Fruit fly (Drosophila melanogaster) whole organism, embryonic: Measurements from ENCODE around the gene sv.

Experiments
- Ada2b ChIP-seq: fragments of 200-800 bp; sonication (Bioruptor generic); IDR thresholded peaks from 2 replicates; pipeline ENCODE4 v1.3.6; 2022; ENCODE audit warnings: missing biosample characterization, missing genetic modification characterization
- Antp ChIP-seq: fragments of 200-800 bp; sonication (Bioruptor generic); optimal IDR thresholded peaks from 3 replicates; lab custom pipeline; 2016; ENCODE audit warnings: missing biosample characterization, missing genetic modification characterization
- CG11398 ChIP-seq: fragments of 200-800 bp; sonication (Bioruptor generic); optimal IDR thresholded peaks from 2 replicates; lab custom pipeline; 2016; ENCODE audit warnings: missing biosample characterization, missing genetic modification characterization
- CG11696 ChIP-seq: fragments of 200-800 bp; sonication (Bioruptor generic); IDR thresholded peaks from 2 replicates; pipeline ENCODE4 v1.3.6; 2022; ENCODE audit warnings: missing biosample characterization, missing genetic modification characterization
- CG12104 ChIP-seq: fragments of 200-800 bp; sonication (Bioruptor generic); optimal IDR thresholded peaks from 3 replicates; lab custom pipeline; 2016; ENCODE audit warnings: missing biosample characterization, missing genetic modification characterization
- CG12219 ChIP-seq: fragments of 200-800 bp; sonication (Bioruptor generic); optimal IDR thresholded peaks from 3 replicates; lab custom pipeline; 2018; ENCODE audit warnings: missing biosample characterization, mild to moderate bottlenecking, missing genetic modification characterization
- CG13296 ChIP-seq: fragments of 200-800 bp; sonication (Bioruptor generic); optimal IDR thresholded peaks from 3 replicates; lab custom pipeline; 2018; ENCODE audit warnings: missing biosample characterization, mild to moderate bottlenecking, missing genetic modification characterization
- CG13624 ChIP-seq: fragments of 200-800 bp; sonication (Bioruptor generic); optimal IDR thresholded peaks from 2 replicates; lab custom pipeline; 2016; ENCODE audit warnings: missing biosample characterization, missing genetic modification characterization
- CG13775 ChIP-seq: fragments of 200-800 bp; sonication (Bioruptor generic); optimal IDR thresholded peaks from 3 replicates; lab custom pipeline; 2017; ENCODE audit warnings: missing biosample characterization, mild to moderate bottlenecking, missing genetic modification characterization
- CG14050 ChIP-seq: fragments of 200-800 bp; sonication (Bioruptor generic); IDR thresholded peaks from 3 replicates; pipeline ENCODE4 v1.3.6; 2022; ENCODE audit warnings: missing biosample characterization, missing genetic modification characterization
- CG18476 ChIP-seq: fragments of 200-800 bp; sonication (Bioruptor generic); optimal IDR thresholded peaks from 2 replicates; lab custom pipeline; 2016; ENCODE audit warnings: missing biosample characterization, mild to moderate bottlenecking, missing genetic modification characterization
- CG18619 ChIP-seq: fragments of 200-800 bp; sonication (Bioruptor generic); optimal IDR thresholded peaks from 3 replicates; lab custom pipeline; 2017; ENCODE audit warnings: missing biosample characterization, mild to moderate bottlenecking, missing genetic modification characterization
- CG2129 ChIP-seq: fragments of 200-800 bp; sonication (Bioruptor generic); IDR thresholded peaks from 2 replicates; pipeline ENCODE4 v1.3.6; 2022; ENCODE audit warnings: missing biosample characterization, missing genetic modification characterization; ENCODE audit not compliant: partially characterized antibody
- CG30020 ChIP-seq: fragments of 200-800 bp; optimal IDR thresholded peaks from 2 replicates; lab custom pipeline; 2019; ENCODE audit warnings: missing biosample characterization, mild to moderate bottlenecking, missing genetic modification characterization, moderate library complexity
- CG31388 ChIP-seq: fragments of 200-800 bp; sonication (Bioruptor generic); optimal IDR thresholded peaks from 2 replicates; lab custom pipeline; 2016; ENCODE audit warnings: missing biosample characterization, missing genetic modification characterization
- CG32772 ChIP-seq: fragments of 200-800 bp; sonication (Bioruptor generic); IDR thresholded peaks from 2 replicates; pipeline ENCODE4 v1.3.6; 2022; ENCODE audit warnings: missing biosample characterization, missing genetic modification characterization
- CG43689 ChIP-seq: fragments of 200-800 bp; sonication (Bioruptor generic); IDR thresholded peaks from 2 replicates; pipeline ENCODE4 v1.3.6; 2022; ENCODE audit warnings: missing biosample characterization, missing genetic modification characterization
- CG6683 ChIP-seq: fragments of 200-800 bp; sonication (Bioruptor generic); optimal IDR thresholded peaks from 2 replicates; lab custom pipeline; 2017; ENCODE audit warnings: missing biosample characterization, mild to moderate bottlenecking, missing genetic modification characterization, missing genetic modification reagents
- CG6689 ChIP-seq: fragments of 200-800 bp; sonication (Bioruptor generic); IDR thresholded peaks from 2 replicates; pipeline ENCODE4 v1.3.6; 2022; ENCODE audit warnings: missing biosample characterization, missing genetic modification characterization
- CG7786 ChIP-seq: fragments of 200-800 bp; sonication (Bioruptor generic); optimal IDR thresholded peaks from 2 replicates; lab custom pipeline; 2016; ENCODE audit warnings: missing biosample characterization, missing genetic modification characterization
- CG8478 ChIP-seq: fragments of >200 bp; optimal IDR thresholded peaks from 2 replicates; lab custom pipeline; 2018
- CG9876 ChIP-seq: fragments of 200-800 bp; sonication (Bioruptor generic); optimal IDR thresholded peaks from 2 replicates; lab custom pipeline; 2016; ENCODE audit warnings: missing biosample characterization, missing genetic modification characterization
- CG9932 ChIP-seq: fragments of 200-800 bp; sonication (Bioruptor generic); IDR thresholded peaks from 2 replicates; pipeline ENCODE4 v1.3.6; 2022; ENCODE audit warnings: missing biosample characterization, missing genetic modification characterization
- E2f2 ChIP-seq: fragments of 200-800 bp; sonication (Bioruptor generic); IDR thresholded peaks from 2 replicates; pipeline ENCODE4 v1.3.6; 2022; ENCODE audit warnings: missing biosample characterization, missing genetic modification characterization
- Elba2 ChIP-seq: fragments of 200-800 bp; sonication (Bioruptor generic); optimal IDR thresholded peaks from 3 replicates; lab custom pipeline; 2016; ENCODE audit warnings: missing biosample characterization, missing genetic modification characterization
- GATAe ChIP-seq: fragments of 200-800 bp; sonication (Bioruptor generic); conservative IDR thresholded peaks from 2 replicates; pipeline ENCODE4 v1.3.6; 2022; ENCODE audit warnings: missing biosample characterization, missing genetic modification characterization
- HLH3B ChIP-seq: fragments of 200-800 bp; sonication (Bioruptor generic); IDR thresholded peaks from 2 replicates; pipeline ENCODE4 v1.3.6; 2022; ENCODE audit warnings: missing biosample characterization, missing genetic modification characterization
- Hmx ChIP-seq: fragments of 200-800 bp; sonication (Bioruptor generic); optimal IDR thresholded peaks from 2 replicates; lab custom pipeline; 2016; ENCODE audit warnings: missing biosample characterization, missing genetic modification characterization
- Hr51 ChIP-seq, 2 experiments: fragments of 200-800 bp; sonication (Bioruptor generic); optimal IDR thresholded peaks; 2 replicates in 1 of 2; 3 replicates in 1 of 2; lab custom pipeline; 2016 to 2018; ENCODE audit warnings: missing biosample characterization in 2 of 2, missing genetic modification characterization in 2 of 2, mild to moderate bottlenecking in 1 of 2, moderate library complexity in 1 of 2
- Pdp1 ChIP-seq, 2 experiments: fragments of 200-800 bp; sonication (Bioruptor generic); optimal IDR thresholded peaks; 3 replicates each; lab custom pipeline; 2016; ENCODE audit warnings: missing biosample characterization in 2 of 2, missing genetic modification characterization in 2 of 2, mild to moderate bottlenecking in 1 of 2, moderate library complexity in 1 of 2
- Scr ChIP-seq: fragments of 200-800 bp; sonication (Bioruptor generic); IDR thresholded peaks from 2 replicates; pipeline ENCODE4 v1.3.6; 2022; ENCODE audit warnings: missing biosample characterization, missing genetic modification characterization; ENCODE audit not compliant: partially characterized antibody
- ab ChIP-seq: fragments of 200-800 bp; sonication (Bioruptor generic); optimal IDR thresholded peaks from 2 replicates; lab custom pipeline; 2016; ENCODE audit warnings: missing biosample characterization, missing genetic modification characterization
- ap ChIP-seq: fragments of 200-800 bp; sonication (Bioruptor generic); IDR thresholded peaks from 2 replicates; pipeline ENCODE4 v1.3.6; 2022; ENCODE audit warnings: missing biosample characterization, missing genetic modification characterization
- crp ChIP-seq, 2 experiments: fragments of 200-800 bp; sonication (Bioruptor generic); optimal IDR thresholded peaks; 2 replicates in 1 of 2; 3 replicates in 1 of 2; lab custom pipeline; 2017; ENCODE audit warnings: missing biosample characterization in 2 of 2, missing genetic modification characterization in 2 of 2, mild to moderate bottlenecking in 1 of 2, moderate library complexity in 1 of 2
- dm ChIP-seq: fragments of 200-800 bp; sonication (Bioruptor generic); optimal IDR thresholded peaks from 3 replicates; lab custom pipeline; 2016; ENCODE audit warnings: missing biosample characterization, missing genetic modification characterization
- fd64A ChIP-seq: fragments of 200-800 bp; sonication (Bioruptor generic); optimal IDR thresholded peaks from 3 replicates; lab custom pipeline; 2018; ENCODE audit warnings: missing biosample characterization, mild to moderate bottlenecking, missing genetic modification characterization
- gro ChIP-seq: fragments of 200-800 bp; sonication (Bioruptor generic); optimal IDR thresholded peaks from 2 replicates; lab custom pipeline; 2016; ENCODE audit warnings: missing biosample characterization, missing genetic modification characterization
- gsb ChIP-seq: fragments of 200-800 bp; sonication (Bioruptor generic); IDR thresholded peaks from 2 replicates; pipeline ENCODE4 v1.3.6; 2022; ENCODE audit warnings: missing biosample characterization, missing genetic modification characterization
- jing ChIP-seq: fragments of 200-800 bp; sonication (Bioruptor generic); optimal IDR thresholded peaks from 2 replicates; lab custom pipeline; 2018; ENCODE audit warnings: missing biosample characterization, mild to moderate bottlenecking, missing genetic modification characterization
- lbe ChIP-seq: fragments of 200-800 bp; sonication (Bioruptor generic); optimal IDR thresholded peaks from 2 replicates; lab custom pipeline; 2016; ENCODE audit warnings: missing biosample characterization, mild to moderate bottlenecking, missing genetic modification characterization
- lola ChIP-seq, 3 experiments: fragments of >200 bp in 2 of 3; fragments of 200-800 bp in 1 of 3; sonication (Bioruptor generic) in 1 of 3; optimal IDR thresholded peaks; 2 replicates each; lab custom pipeline; 2017 to 2019; ENCODE audit warnings: missing biosample characterization in 3 of 3, missing genetic modification characterization in 3 of 3, mild to moderate bottlenecking in 1 of 3, moderate library complexity in 1 of 3
- otp ChIP-seq: fragments of 200-800 bp; sonication (Bioruptor generic); IDR thresholded peaks from 3 replicates; pipeline ENCODE4, ENCODE4 v1.3.6; 2022; ENCODE audit warnings: missing biosample characterization, missing genetic modification characterization
- psq ChIP-seq: fragments of 200-800 bp; sonication (Bioruptor generic); optimal IDR thresholded peaks from 2 replicates; lab custom pipeline; 2017; ENCODE audit warnings: missing biosample characterization, missing genetic modification characterization
- row ChIP-seq: fragments of 200-800 bp; sonication (Bioruptor generic); IDR thresholded peaks from 3 replicates; pipeline ENCODE4 v1.3.6; 2022; ENCODE audit warnings: missing biosample characterization, missing genetic modification characterization
- sd ChIP-seq: fragments of 200-800 bp; sonication (Bioruptor generic); optimal IDR thresholded peaks from 3 replicates; lab custom pipeline; 2018; ENCODE audit warnings: missing biosample characterization, mild to moderate bottlenecking, missing genetic modification characterization, moderate library complexity
- sqz ChIP-seq: fragments of 200-800 bp; sonication (Bioruptor generic); optimal IDR thresholded peaks from 3 replicates; lab custom pipeline; 2018; ENCODE audit warnings: missing biosample characterization, mild to moderate bottlenecking, missing genetic modification characterization
- tgo ChIP-seq: fragments of 200-800 bp; sonication (Bioruptor generic); IDR thresholded peaks from 3 replicates; pipeline ENCODE4 v1.3.6; 2022; ENCODE audit warnings: missing biosample characterization, missing genetic modification characterization
- toy ChIP-seq: fragments of 200-800 bp; sonication (Bioruptor generic); IDR thresholded peaks from 2 replicates; pipeline ENCODE4 v1.3.6; 2022; ENCODE audit warnings: missing biosample characterization, missing genetic modification characterization
- twi ChIP-seq: fragments of 200-800 bp; optimal IDR thresholded peaks from 2 replicates; lab custom pipeline; 2019; ENCODE audit warnings: missing biosample characterization, mild to moderate bottlenecking, missing genetic modification characterization, moderate library complexity

sv gene

DNA sequence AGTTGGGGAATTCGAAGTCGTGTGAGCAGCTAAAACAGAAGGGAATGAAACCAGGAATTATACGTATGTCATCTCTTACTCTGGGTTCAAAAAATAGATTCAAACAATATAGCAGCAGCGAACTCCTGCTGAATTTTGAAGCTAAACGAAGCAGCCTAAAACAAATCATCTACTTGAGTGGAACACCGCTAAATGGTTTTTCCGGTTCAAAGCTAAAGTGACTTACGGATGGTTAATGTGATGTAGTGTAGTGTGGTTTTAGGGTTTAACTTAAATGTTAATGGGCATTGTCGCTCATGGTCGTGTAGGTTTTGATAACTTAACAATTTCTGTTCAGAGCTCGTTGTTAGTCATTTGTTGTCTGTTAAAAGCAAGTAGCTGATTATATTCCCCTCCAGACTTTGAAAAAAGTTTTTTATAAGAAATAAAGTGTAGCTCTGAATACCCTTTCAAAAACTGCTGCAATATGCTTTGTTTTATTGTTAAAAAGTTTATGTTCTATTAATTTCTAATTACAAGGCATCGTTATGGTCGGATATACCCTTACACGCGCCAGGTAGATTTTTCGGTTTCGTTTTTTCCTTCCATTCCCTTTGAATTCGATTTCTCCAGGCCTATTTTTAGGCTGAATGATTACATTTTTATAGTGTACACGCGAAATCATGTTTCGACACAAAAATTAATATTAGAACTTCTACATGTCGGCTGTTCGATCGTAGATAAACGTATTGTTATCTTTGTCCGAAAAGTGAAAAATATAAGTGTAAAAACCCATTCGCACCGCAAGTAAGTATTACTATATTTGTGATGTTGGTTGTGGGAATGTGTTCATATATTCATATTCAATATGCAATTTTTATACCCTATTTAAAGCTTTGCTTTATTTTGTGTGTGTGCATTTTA, 24.5 kb downstream of the sv start (continued):
- TF ChIP-seq row (GFP tag; lab: Robert Waterston, UW) (peak; percentile 96), CG13775 (GFP tag; lab: Kevin White, UChicago) (peak; percentile 92), CG9876 (GFP tag; lab: Kevin White, UChicago) (peak; percentile 86), CG6689 (GFP tag; lab: Robert Waterston, UW) (no peak; the same call in 1 of the 2 replicates), lbe (peak; percentile 82), CG9932 (GFP tag; lab: Robert Waterston, UW) (no peak), Hr51 (GFP tag; optimal IDR thresholded peaks at IDR 0.05; lab: Kevin White, UChicago) (peak in 1 of 2 experiments; percentile 88), psq (GFP tag; lab: Kevin White, UChicago) (peak; percentile 84), Hmx (peak; percentile 78), fd64A (GFP tag; lab: Kevin White, UChicago) (no peak), E2f2 (GFP tag; lab: Robert Waterston, UW) (peak; percentile 80), CG32772 (GFP tag; lab: Robert Waterston, UW) (no peak), GATAe (GFP tag; lab: Robert Waterston, UW) (no peak), sqz (GFP tag; lab: Kevin White, UChicago) (peak; percentile 66), toy (no peak; the same call in 1 of the 2 replicates), twi (tag; lab: Kevin White, UChicago) (no peak), jing (peak; percentile 82), Ada2b (GFP tag; lab: Robert Waterston, UW) (no peak; the same call in 1 of the 2 replicates), HLH3B (GFP tag; lab: Robert Waterston, UW) (peak; percentile 92; the same call in 1 of the 2 replicates), CG12104 (GFP tag; lab: Kevin White, UChicago) (peak; percentile 84), CG6683 (GFP tag; lab: Kevin White, UChicago) (peak; percentile 79), otp (GFP tag; lab: Robert Waterston, UW) (no peak), dm (GFP tag; lab: Kevin White, UChicago) (peak; percentile 87), CG12219 (GFP tag; lab: Kevin White, UChicago) (peak; percentile 89), gro (GFP tag; lab: Kevin White, UChicago) (peak; percentile 83), Elba2 (peak; percentile 68), ab (GFP tag; lab: Kevin White, UChicago) (peak; percentile 69), CG18619 (no peak), CG30020 (tag; lab: Kevin White, UChicago) (peak; percentile 59), CG11398 (GFP tag; lab: Kevin White, UChicago) (peak; percentile 91), Scr (GFP tag; lab: Robert Waterston, UW) (no peak), Antp (GFP tag; lab: Kevin White, UChicago) (peak; percentile 89), CG11696 (GFP tag; lab: Robert Waterston, UW) (no peak; the same call in 1 of the 2 replicates), sd (tag; lab: Kevin White, UChicago) (no peak), CG7786 (GFP tag; lab: Kevin White, UChicago) (peak; percentile 95), ap (GFP tag; lab: Robert Waterston, UW) (no peak; the same call in 1 of the 2 replicates), CG43689 (no peak), tgo (GFP tag; lab: Robert Waterston, UW) (no peak; the same call in 2 of the 3 replicates), Pdp1 (GFP tag; optimal IDR thresholded peaks at IDR 0.05; lab: Kevin White, UChicago) (peak; percentile 92 to 94), CG31388 (GFP tag; lab: Kevin White, UChicago) (peak; percentile 74), CG14050 (GFP tag; lab: Robert Waterston, UW) (peak; percentile 89), CG2129 (GFP tag; lab: Robert Waterston, UW) (no peak), CG8478 (lab: Kevin White, UChicago) (no peak), CG13296 (GFP tag; lab: Kevin White, UChicago) (peak; percentile 77), gsb (GFP tag; lab: Robert Waterston, UW) (no peak), crp (GFP tag; optimal IDR thresholded peaks at IDR 0.05; lab: Kevin White, UChicago) (peak in 1 of 2 experiments; percentile 58), CG18476 (GFP tag; lab: Kevin White, UChicago) (peak; percentile 88), lola (GFP tag; optimal IDR thresholded peaks at IDR 0.05; lab: Kevin White, UChicago) (peak in 1 of 3 experiments; percentile 93), CG13624 (GFP tag; lab: Kevin White, UChicago) (peak; percentile 91)
